Worm (Caenorhabditis elegans) whole organism, L1 larva: Measurements from ENCODE around the gene gadr-2.

ENCODE experiments used
- efl-1 ChIP-seq, 4 experiments: fragments of 150-350 bp; optimal IDR thresholded peaks in 3 of 4; peaks in 1 of 4; 1 replicate in 1 of 4; 2 replicates in 3 of 4; lab custom pipeline; 2014; ENCODE audit warnings: missing biosample characterization in 2 of 4, missing genetic modification characterization in 2 of 4, missing genetic modification reagents in 2 of 4
- egl-27 ChIP-seq, 2 experiments: fragments of 150-350 bp in 1 of 2; sonication (generic microtip); optimal IDR thresholded peaks; 3 replicates each; lab custom pipeline; 2017 to 2018; ENCODE audit warnings: missing biosample characterization in 2 of 2, missing genetic modification characterization in 2 of 2, missing genetic modification reagents in 2 of 2
- fos-1 ChIP-seq: fragments of 150-350 bp; optimal IDR thresholded peaks from 2 replicates; lab custom pipeline; 2014; ENCODE audit warnings: missing biosample characterization, missing genetic modification characterization
- hlh-17 ChIP-seq: fragments of 200-800 bp; sonication (Bioruptor generic); optimal IDR thresholded peaks from 2 replicates; lab custom pipeline; 2018; ENCODE audit warnings: missing genetic modification characterization, mild to moderate bottlenecking, missing compliant biosample characterization, moderate library complexity, borderline replicate concordance
- jun-1 ChIP-seq: fragments of 150-350 bp; optimal IDR thresholded peaks from 2 replicates; lab custom pipeline; 2014; ENCODE audit warnings: missing biosample characterization, missing genetic modification reagents, missing genetic modification characterization
- lin-35 ChIP-seq, 2 experiments: fragments of 150-350 bp; optimal IDR thresholded peaks; 2 replicates each; lab custom pipeline; 2014; ENCODE audit warnings: missing biosample characterization in 2 of 2, missing genetic modification characterization in 2 of 2, missing genetic modification reagents in 2 of 2
- mdl-1 ChIP-seq, 2 experiments: fragments of 150-350 bp; optimal IDR thresholded peaks; 2 replicates each; lab custom pipeline; 2014 to 2017; ENCODE audit warnings: missing biosample characterization in 2 of 2, missing genetic modification characterization in 2 of 2, inconsistent platforms in 1 of 2
- nhr-76 ChIP-seq: sonication (generic microtip); optimal IDR thresholded peaks from 2 replicates; lab custom pipeline; 2017; ENCODE audit warnings: missing biosample characterization, missing genetic modification characterization
- nhr-77 ChIP-seq: fragments of 150-350 bp; optimal IDR thresholded peaks from 2 replicates; lab custom pipeline; 2014; ENCODE audit warnings: missing biosample characterization, missing genetic modification characterization
- unc-30 ChIP-seq: sonication (generic microtip); optimal IDR thresholded peaks from 2 replicates; lab custom pipeline; 2017; ENCODE audit warnings: missing biosample characterization, missing genetic modification characterization
- unc-62 ChIP-seq: fragments of 150-350 bp; optimal IDR thresholded peaks from 2 replicates; lab custom pipeline; 2014; ENCODE audit warnings: missing biosample characterization, missing genetic modification reagents, missing genetic modification characterization

DNA sequence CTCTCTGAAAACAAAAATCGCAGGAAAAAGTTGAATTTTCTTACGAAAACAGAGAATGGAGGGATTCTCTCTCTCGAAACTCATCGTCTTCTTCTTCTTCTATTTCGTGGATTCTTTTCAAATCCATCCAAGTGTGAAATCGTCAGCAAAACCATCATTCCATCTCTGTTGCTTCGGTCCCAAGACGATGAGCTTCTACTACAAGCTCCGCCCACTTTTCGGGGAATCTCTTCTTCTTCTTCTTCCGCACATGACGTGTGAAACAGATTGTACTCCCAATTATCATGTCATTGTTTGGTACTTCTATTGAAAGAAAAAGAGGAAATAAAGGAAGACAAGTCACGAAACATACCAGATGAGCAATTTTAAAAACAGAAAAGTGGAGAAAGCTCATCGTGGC is 38.2 kb upstream of the gadr-2 start:
- TF ChIP-seq mdl-1 (tag; optimal IDR thresholded peaks at IDR 0.05; lab: Kevin White, UChicago) = no peak
- no peak for TF ChIP-seq fos-1 (tag; lab: Kevin White, UChicago)
- no peak for TF ChIP-seq nhr-77
- no peak for TF ChIP-seq efl-1 (optimal IDR thresholded peaks at IDR 0.05; lab: Kevin White, UChicago)
- TF ChIP-seq efl-1 (GFP tag; optimal IDR thresholded peaks at IDR 0.05 in 1 of 2; lab: Kevin White, UChicago) = peak in 1 of 2 experiments; percentile 55
- no peak for TF ChIP-seq egl-27 (tag; optimal IDR thresholded peaks at IDR 0.05; lab: Kevin White, UChicago)
- TF ChIP-seq hlh-17 (GFP tag; lab: Kevin White, UChicago) = no peak
- no peak for TF ChIP-seq unc-62 (GFP tag; lab: Kevin White, UChicago)
- TF ChIP-seq jun-1 (tag; lab: Kevin White, UChicago) = no peak
- no peak for TF ChIP-seq lin-35 (GFP tag; optimal IDR thresholded peaks at IDR 0.05; lab: Kevin White, UChicago)
- TF ChIP-seq unc-30 (tag; lab: Kevin White, UChicago) = no peak
- TF ChIP-seq nhr-76 (tag; lab: Kevin White, UChicago) = no peak
